Fruit fly (Drosophila melanogaster) whole organism, pupa: ENCODE data around the gene Dyro.

Experiments used
- CG10348 ChIP-seq: fragments of 200-800 bp; sonication (Bioruptor generic); IDR thresholded peaks from 2 replicates; pipeline ENCODE4 v1.3.6; 2022; ENCODE audit warnings: missing biosample characterization, missing genetic modification characterization
- CG12605 ChIP-seq: fragments of 200-800 bp; sonication (Bioruptor generic); IDR thresholded peaks from 2 replicates; pipeline ENCODE4 v1.3.6; 2022; ENCODE audit warnings: missing biosample characterization, missing genetic modification characterization
- CG13204 ChIP-seq: fragments of 200-800 bp; sonication (Bioruptor generic); optimal IDR thresholded peaks from 2 replicates; lab custom pipeline; 2018; ENCODE audit warnings: missing biosample characterization, mild to moderate bottlenecking, missing genetic modification characterization, moderate library complexity
- CG14655 ChIP-seq: fragments of 200-800 bp; sonication (Bioruptor generic); optimal IDR thresholded peaks from 3 replicates; lab custom pipeline; 2017; ENCODE audit warnings: mild to moderate bottlenecking, missing biosample characterization, missing genetic modification reagents, missing genetic modification characterization
- CG15710 ChIP-seq: fragments of 200-800 bp; sonication (Bioruptor generic); optimal IDR thresholded peaks from 2 replicates; lab custom pipeline; 2018; ENCODE audit warnings: missing biosample characterization, mild to moderate bottlenecking, missing genetic modification characterization, moderate library complexity
- CG17806 ChIP-seq: fragments of 200-800 bp; sonication (Bioruptor generic); optimal IDR thresholded peaks from 2 replicates; lab custom pipeline; 2018; ENCODE audit warnings: missing biosample characterization, mild to moderate bottlenecking, missing genetic modification characterization, moderate library complexity
- CG32121 ChIP-seq: fragments of 200-800 bp; sonication (Bioruptor generic); IDR thresholded peaks from 2 replicates; pipeline ENCODE4 v1.3.6; 2022; ENCODE audit warnings: missing biosample characterization, missing genetic modification characterization
- CG34367 ChIP-seq: fragments of 200-800 bp; sonication (Bioruptor generic); optimal IDR thresholded peaks from 2 replicates; lab custom pipeline; 2018; ENCODE audit warnings: missing biosample characterization, mild to moderate bottlenecking, missing genetic modification characterization
- CG4496 ChIP-seq: fragments of 200-800 bp; sonication (Bioruptor generic); IDR thresholded peaks from 3 replicates; pipeline ENCODE4 v1.3.6; 2022; ENCODE audit warnings: missing biosample characterization, missing genetic modification characterization
- CG8159 ChIP-seq: fragments of 200-800 bp; sonication (Bioruptor generic); optimal IDR thresholded peaks from 3 replicates; lab custom pipeline; 2018; ENCODE audit warnings: missing biosample characterization, mild to moderate bottlenecking, missing genetic modification characterization, moderate library complexity
- CG8301 ChIP-seq: fragments of 200-800 bp; sonication (Bioruptor generic); optimal IDR thresholded peaks from 2 replicates; lab custom pipeline; 2018; ENCODE audit warnings: missing biosample characterization, mild to moderate bottlenecking, missing genetic modification characterization
- CG9948 ChIP-seq: fragments of 200-800 bp; sonication (Bioruptor generic); optimal IDR thresholded peaks from 2 replicates; lab custom pipeline; 2018; ENCODE audit warnings: missing biosample characterization, mild to moderate bottlenecking, missing genetic modification characterization, moderate library complexity
- D1 ChIP-seq: fragments of 200-800 bp; sonication (Bioruptor generic); optimal IDR thresholded peaks from 2 replicates; lab custom pipeline; 2018; ENCODE audit warnings: missing biosample characterization, mild to moderate bottlenecking, missing genetic modification characterization, moderate library complexity
- EcR ChIP-seq: fragments of 200-800 bp; sonication (Bioruptor generic); optimal IDR thresholded peaks from 3 replicates; lab custom pipeline; 2019; ENCODE audit warnings: missing biosample characterization, missing genetic modification characterization, mild to moderate bottlenecking, moderate library complexity, missing genetic modification reagents
- Ets98B ChIP-seq: fragments of 200-800 bp; sonication (Bioruptor generic); IDR thresholded peaks from 2 replicates; pipeline ENCODE4 v1.3.6; 2022; ENCODE audit warnings: missing biosample characterization, missing genetic modification characterization
- Pif1A ChIP-seq: fragments of 200-800 bp; sonication (Bioruptor generic); optimal IDR thresholded peaks from 3 replicates; lab custom pipeline; 2016; ENCODE audit warnings: missing biosample characterization, missing genetic modification characterization
- Pif1B ChIP-seq: fragments of 200-800 bp; sonication (Bioruptor generic); optimal IDR thresholded peaks from 3 replicates; lab custom pipeline; 2016; ENCODE audit warnings: missing biosample characterization, missing genetic modification characterization
- Snoo ChIP-seq: fragments of 200-800 bp; sonication (Bioruptor generic); optimal IDR thresholded peaks from 3 replicates; lab custom pipeline; 2017; ENCODE audit warnings: missing biosample characterization, mild to moderate bottlenecking, missing genetic modification characterization, inconsistent platforms
- fd96Ca ChIP-seq: fragments of 200-800 bp; sonication (Bioruptor generic); IDR thresholded peaks from 3 replicates; pipeline ENCODE4 v1.3.6; 2022; ENCODE audit warnings: missing biosample characterization, missing genetic modification characterization
- gl ChIP-seq: fragments of 200-800 bp; sonication (Bioruptor generic); optimal IDR thresholded peaks from 2 replicates; lab custom pipeline; 2018; ENCODE audit warnings: missing biosample characterization, mild to moderate bottlenecking, missing genetic modification characterization
- rn ChIP-seq: fragments of 200-800 bp; sonication (Bioruptor generic); IDR thresholded peaks from 2 replicates; pipeline ENCODE4 v1.3.6; 2022; ENCODE audit warnings: missing biosample characterization, missing genetic modification characterization

Dyro gene

DNA sequence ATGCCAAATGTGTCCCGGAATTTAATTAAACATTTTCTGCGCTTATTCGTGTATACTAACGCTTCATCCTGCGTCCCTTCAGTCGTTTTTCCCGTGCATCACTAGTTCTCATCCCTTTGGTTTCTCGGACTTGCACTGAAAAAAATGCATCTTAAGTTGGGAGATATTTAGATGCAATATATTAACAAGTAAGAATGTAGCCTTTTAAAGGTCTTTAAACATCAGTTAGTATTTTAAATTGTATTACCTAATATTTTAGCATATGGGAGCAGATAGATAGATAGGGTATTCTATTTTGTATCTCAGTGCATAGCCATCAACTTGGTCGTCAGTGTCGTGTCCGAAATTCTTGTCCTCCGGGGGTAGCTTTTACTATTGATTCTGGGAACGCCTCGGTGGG, 38.3 kb upstream of the Dyro start:
- TF ChIP-seq CG17806 (tag; lab: Kevin White, UChicago) (peak; percentile 14), CG9948 (tag; lab: Kevin White, UChicago) (no peak)

DNA sequence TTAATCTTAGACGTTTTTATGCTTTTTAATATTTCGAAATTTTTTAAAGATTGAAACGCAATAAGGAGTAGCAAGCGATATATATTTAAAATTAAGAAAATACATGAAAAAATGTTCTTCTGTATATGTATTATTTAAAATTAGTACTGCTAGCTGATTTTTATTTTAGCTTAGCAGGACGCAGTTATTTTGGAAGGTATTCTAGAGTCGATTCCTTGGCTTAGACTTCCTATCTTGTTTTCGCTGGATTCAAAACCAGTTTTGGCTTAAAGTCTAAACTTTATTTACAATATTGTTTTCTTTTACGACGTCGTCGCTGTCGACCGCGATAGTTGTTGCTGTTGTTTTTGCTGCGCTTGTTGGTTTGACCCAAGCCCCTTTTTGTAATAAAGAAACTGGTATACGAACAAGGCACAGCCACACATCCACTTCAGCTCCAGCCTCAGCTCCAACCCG, 33.3 kb upstream of the Dyro start:
- peak; percentile 75 for TF ChIP-seq EcR (GFP tag; lab: Kevin White, UChicago)
- peak; percentile 78 for TF ChIP-seq CG12605 (GFP tag; lab: Robert Waterston, UW)
- TF ChIP-seq CG4496 (GFP tag; lab: Robert Waterston, UW): peak; percentile 73; the same call in 1 of the 3 replicates
- peak; percentile 69 for TF ChIP-seq CG14655
- peak; percentile 36; the same call in 1 of the 3 replicates for TF ChIP-seq fd96Ca
- peak; percentile 15 for TF ChIP-seq gl (tag; lab: Kevin White, UChicago)
- TF ChIP-seq CG10348 (GFP tag; lab: Robert Waterston, UW): no peak
- TF ChIP-seq CG34367 (tag; lab: Kevin White, UChicago): peak; percentile 74
- peak; percentile 66 for TF ChIP-seq CG8301 (tag; lab: Kevin White, UChicago)
- no peak; the same call in 1 of the 2 replicates for TF ChIP-seq rn
- TF ChIP-seq CG17806 (tag; lab: Kevin White, UChicago): peak; percentile 67
- TF ChIP-seq Ets98B (GFP tag; lab: Robert Waterston, UW): peak; percentile 63
- TF ChIP-seq D1 (tag; lab: Kevin White, UChicago): no peak
- TF ChIP-seq CG9948 (tag; lab: Kevin White, UChicago): peak; percentile 70
- TF ChIP-seq Pif1B: peak; percentile 65
- TF ChIP-seq CG32121: peak; percentile 75
- TF ChIP-seq Snoo (tag; lab: Kevin White, UChicago): peak; percentile 83
- peak; percentile 31 for TF ChIP-seq Pif1A
- peak; percentile 87 for TF ChIP-seq CG15710 (tag; lab: Kevin White, UChicago)
- peak; percentile 58 for TF ChIP-seq CG13204
- peak; percentile 86 for TF ChIP-seq CG8159

DNA sequence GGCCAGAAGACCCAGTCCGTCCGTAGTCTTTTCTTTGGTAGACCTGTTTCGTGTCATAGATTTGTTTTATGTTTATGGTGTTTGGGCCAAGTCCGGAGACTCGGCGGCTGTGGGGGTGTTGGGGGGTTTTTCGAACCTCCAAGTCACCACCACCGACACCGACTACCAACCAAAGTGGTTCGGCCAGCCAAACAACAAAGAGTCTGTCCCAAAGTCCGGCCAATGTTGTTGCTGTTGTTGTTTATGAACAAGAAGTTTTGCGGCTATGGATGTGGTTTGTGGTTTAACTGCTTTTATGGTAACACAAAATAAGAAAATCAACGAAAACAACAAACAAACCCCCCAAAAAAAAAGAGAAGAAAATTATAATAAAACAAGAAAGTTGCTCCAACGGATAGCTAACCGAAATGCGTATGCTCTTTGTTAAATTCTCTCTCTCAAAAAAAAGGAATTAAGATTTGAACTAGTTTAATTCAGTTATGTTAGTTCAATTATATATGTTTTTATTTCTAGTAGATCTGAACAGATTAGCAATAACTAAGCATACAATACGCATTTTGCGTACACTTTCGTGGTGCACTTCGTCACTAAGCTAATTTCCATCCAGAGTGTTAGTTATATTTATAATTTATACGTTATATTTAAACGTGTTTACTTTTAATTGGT, 32.4 kb upstream of the Dyro start:
- peak; percentile 66 for TF ChIP-seq CG8301 (tag; lab: Kevin White, UChicago)
- peak; percentile 61 for TF ChIP-seq CG34367 (tag; lab: Kevin White, UChicago)
- TF ChIP-seq Pif1B: peak; percentile 72
- TF ChIP-seq EcR (GFP tag; lab: Kevin White, UChicago): peak; percentile 21
- peak; percentile 92 for TF ChIP-seq CG12605 (GFP tag; lab: Robert Waterston, UW)
- peak; percentile 71 for TF ChIP-seq CG32121
- TF ChIP-seq rn: peak; percentile 45; the same call in 1 of the 2 replicates
- peak; percentile 64 for TF ChIP-seq Snoo (tag; lab: Kevin White, UChicago)
- TF ChIP-seq CG9948 (tag; lab: Kevin White, UChicago): peak; percentile 69
- peak; percentile 83 for TF ChIP-seq CG4496 (GFP tag; lab: Robert Waterston, UW)
- peak; percentile 65; the same call in 1 of the 3 replicates for TF ChIP-seq fd96Ca
- peak; percentile 72 for TF ChIP-seq Ets98B (GFP tag; lab: Robert Waterston, UW)
- peak; percentile 85 for TF ChIP-seq gl (tag; lab: Kevin White, UChicago)
- peak; percentile 59 for TF ChIP-seq CG15710 (tag; lab: Kevin White, UChicago)
- TF ChIP-seq CG14655: peak; percentile 83
- TF ChIP-seq CG8159: peak; percentile 76
- TF ChIP-seq CG17806 (tag; lab: Kevin White, UChicago): peak; percentile 63
- no peak for TF ChIP-seq CG10348 (GFP tag; lab: Robert Waterston, UW)
- TF ChIP-seq Pif1A: peak; percentile 46
- peak; percentile 32 for TF ChIP-seq CG13204
- no peak for TF ChIP-seq D1 (tag; lab: Kevin White, UChicago)
- TF ChIP-seq, all 21 proteins: peak for 19

DNA sequence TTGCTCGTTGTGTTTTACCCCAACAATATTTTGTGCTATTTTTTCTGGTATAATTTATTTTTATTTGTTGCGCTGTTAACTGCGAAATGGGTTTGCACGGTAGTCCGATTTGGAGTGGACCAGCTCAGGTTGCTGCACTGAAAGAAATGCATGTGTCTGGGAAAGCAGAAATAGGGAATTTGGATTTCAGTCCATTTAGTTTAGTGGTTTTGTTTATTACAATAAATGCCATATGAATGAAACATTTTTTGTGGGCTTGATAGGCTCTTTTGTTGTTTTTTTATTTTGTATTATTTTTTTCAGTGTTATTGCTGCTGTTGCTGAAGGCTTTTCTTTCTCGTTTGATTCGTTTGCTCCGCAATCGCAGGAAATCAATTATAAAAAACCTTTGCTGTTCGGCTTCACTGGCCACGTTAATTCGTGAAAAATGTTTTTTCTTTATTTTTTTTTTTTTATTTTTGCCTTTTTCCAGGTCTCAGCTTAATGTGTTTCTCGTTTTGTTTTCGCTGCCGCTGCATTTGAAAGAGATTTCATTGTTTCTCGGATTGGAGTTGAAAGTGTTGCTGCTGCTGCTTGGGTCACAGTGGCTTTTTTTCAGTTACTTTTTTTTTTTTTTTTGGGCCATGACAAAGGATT, 30.1 kb upstream of the Dyro start:
- TF ChIP-seq EcR (GFP tag; lab: Kevin White, UChicago): no peak
- peak; percentile 94 for TF ChIP-seq CG32121
- TF ChIP-seq CG14655: peak; percentile 93
- peak; percentile 73 for TF ChIP-seq D1 (tag; lab: Kevin White, UChicago)
- TF ChIP-seq Ets98B (GFP tag; lab: Robert Waterston, UW): peak; percentile 95
- peak; percentile 90 for TF ChIP-seq Snoo (tag; lab: Kevin White, UChicago)
- peak; percentile 88 for TF ChIP-seq CG8301 (tag; lab: Kevin White, UChicago)
- TF ChIP-seq CG13204: peak; percentile 76
- TF ChIP-seq CG12605 (GFP tag; lab: Robert Waterston, UW): peak; percentile 89
- peak; percentile 76 for TF ChIP-seq gl (tag; lab: Kevin White, UChicago)
- peak; percentile 95 for TF ChIP-seq fd96Ca
- TF ChIP-seq CG10348 (GFP tag; lab: Robert Waterston, UW): peak; percentile 83
- TF ChIP-seq CG17806 (tag; lab: Kevin White, UChicago): peak; percentile 91
- peak; percentile 94 for TF ChIP-seq rn
- TF ChIP-seq Pif1A: peak; percentile 95
- peak; percentile 93 for TF ChIP-seq CG9948 (tag; lab: Kevin White, UChicago)
- peak; percentile 97 for TF ChIP-seq CG4496 (GFP tag; lab: Robert Waterston, UW)
- TF ChIP-seq CG8159: peak; percentile 94
- peak; percentile 95 for TF ChIP-seq Pif1B
- TF ChIP-seq CG15710 (tag; lab: Kevin White, UChicago): peak; percentile 87
- peak; percentile 82 for TF ChIP-seq CG34367 (tag; lab: Kevin White, UChicago)

DNA sequence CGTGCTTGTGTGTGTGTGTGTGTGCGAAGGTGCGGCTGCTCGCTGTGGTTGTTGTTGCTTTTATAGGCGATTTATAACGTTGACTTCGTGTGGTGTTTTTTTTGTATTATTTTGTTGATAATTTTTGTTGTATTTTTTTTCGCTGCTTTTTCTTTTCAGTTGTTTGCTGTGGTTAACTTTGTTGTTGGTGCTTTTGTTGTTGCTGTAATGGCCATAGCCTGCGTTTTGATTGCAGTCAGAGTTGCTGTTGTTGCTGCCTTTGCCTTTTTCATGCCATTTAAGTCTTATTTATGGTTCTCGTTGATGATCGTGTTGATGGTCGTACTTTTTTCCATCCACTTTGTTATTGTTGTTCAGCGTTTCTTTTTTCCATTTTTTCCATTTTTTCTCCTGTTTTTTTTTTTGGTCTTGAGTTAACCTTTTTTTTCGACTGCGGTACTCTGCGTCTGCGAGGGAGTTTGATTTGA, 28.9 kb upstream of the Dyro start:
- TF ChIP-seq fd96Ca: peak; percentile 60
- peak; percentile 77 for TF ChIP-seq CG8159
- TF ChIP-seq CG13204: peak; percentile 96
- peak; percentile 96 for TF ChIP-seq gl (tag; lab: Kevin White, UChicago)
- peak; percentile 93 for TF ChIP-seq CG12605 (GFP tag; lab: Robert Waterston, UW)
- peak; percentile 89 for TF ChIP-seq EcR (GFP tag; lab: Kevin White, UChicago)
- peak; percentile 38 for TF ChIP-seq CG8301 (tag; lab: Kevin White, UChicago)
- TF ChIP-seq CG34367 (tag; lab: Kevin White, UChicago): peak; percentile 77
- no peak for TF ChIP-seq D1 (tag; lab: Kevin White, UChicago)
- peak; percentile 86 for TF ChIP-seq CG4496 (GFP tag; lab: Robert Waterston, UW)
- no peak for TF ChIP-seq CG10348 (GFP tag; lab: Robert Waterston, UW)
- peak; percentile 77 for TF ChIP-seq Pif1B
- TF ChIP-seq CG9948 (tag; lab: Kevin White, UChicago): peak; percentile 45
- peak; percentile 60 for TF ChIP-seq CG17806 (tag; lab: Kevin White, UChicago)
- TF ChIP-seq Pif1A: peak; percentile 88
- TF ChIP-seq CG14655: peak; percentile 44
- TF ChIP-seq Ets98B (GFP tag; lab: Robert Waterston, UW): peak; percentile 74
- peak; percentile 74 for TF ChIP-seq CG15710 (tag; lab: Kevin White, UChicago)
- peak; percentile 68 for TF ChIP-seq Snoo (tag; lab: Kevin White, UChicago)
- TF ChIP-seq CG32121: peak; percentile 56; the same call in 1 of the 2 replicates
- no peak for TF ChIP-seq rn
